Fruit fly (Drosophila melanogaster) whole organism: ENCODE results near the gene CG14052.

Source experiments
- CG8478 ChIP-seq: fragments of >200 bp; optimal IDR thresholded peaks from 2 replicates; lab custom pipeline; 2018; ENCODE audit warnings: inconsistent platforms
- Dll ChIP-seq: fragments of >200 bp; optimal IDR thresholded peaks from 2 replicates; lab custom pipeline; 2017
- EcR ChIP-seq, 2 experiments: fragments of >200 bp; optimal IDR thresholded peaks; 2 replicates each; lab custom pipeline; 2017; ENCODE audit warnings: missing biosample characterization in 2 of 2, missing genetic modification characterization in 2 of 2, missing genetic modification reagents in 2 of 2
- pan ChIP-seq: fragments of >200 bp; optimal IDR thresholded peaks from 2 replicates; lab custom pipeline; 2017
- psq ChIP-seq: fragments of >200 bp; optimal IDR thresholded peaks from 2 replicates; lab custom pipeline; 2017
- usp ChIP-seq: fragments of >200 bp; optimal IDR thresholded peaks from 2 replicates; lab custom pipeline; 2017; ENCODE audit warnings: missing biosample characterization, missing genetic modification characterization, mixed read lengths

DNA sequence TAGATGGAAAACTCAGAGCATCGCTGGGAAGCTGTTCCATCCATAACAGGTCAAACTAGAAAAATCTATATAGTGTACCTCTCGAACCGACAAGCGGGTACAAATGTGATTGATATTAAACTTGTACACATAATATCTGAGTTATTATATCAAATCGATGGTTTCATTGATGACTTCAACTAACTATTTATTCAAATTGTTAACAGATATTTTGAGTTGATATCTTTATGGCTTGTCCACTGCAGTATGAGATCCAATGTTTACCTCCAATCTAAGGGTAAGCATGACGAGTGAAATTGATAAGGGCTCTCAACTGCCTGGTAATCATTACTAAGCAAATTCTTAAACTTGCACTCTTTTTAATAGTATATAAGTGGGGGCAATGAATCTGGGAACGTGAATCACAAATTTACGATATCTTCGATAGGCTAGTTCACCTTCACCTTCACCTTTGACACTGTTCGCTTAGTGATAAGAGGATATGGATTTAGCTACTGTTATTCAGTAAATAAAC, 47.5 kb upstream of the CG14052 start, which contains the start of gene Cyp4d2:
- TF ChIP-seq CG8478 (lab: Kevin White, UChicago) (no peak), psq (no peak), pan (lab: Kevin White, UChicago) (no peak), EcR (GFP tag; optimal IDR thresholded peaks at IDR 0.05; lab: Kevin White, UChicago) (no peak), usp (GFP tag; lab: Kevin White, UChicago) (no peak), Dll (lab: Kevin White, UChicago) (no peak)
